Fruit fly (Drosophila melanogaster): ENCODE measurements around the gene CG42655.

- TF ChIP-seq kni (GFP tag; optimal IDR thresholded peaks at IDR 0.05) = no peak
- TF ChIP-seq Awh (GFP tag; IDR thresholded peaks at IDR 0.05) = no peak
Observed at dm6 chr3L:19907706-19908070, 45.8 kb downstream of the CG42655 start.
